Fruit fly (Drosophila melanogaster) whole organism, embryonic: ENCODE data around the gene hfp.

Source experiments
- CG10543 ChIP-seq: fragments of 200-800 bp; sonication (Bioruptor generic); optimal IDR thresholded peaks from 3 replicates; lab custom pipeline; 2017; ENCODE audit warnings: missing biosample characterization, mild to moderate bottlenecking, missing genetic modification characterization, moderate library complexity
- CG11398 ChIP-seq: fragments of 200-800 bp; sonication (Bioruptor generic); optimal IDR thresholded peaks from 2 replicates; lab custom pipeline; 2016; ENCODE audit warnings: missing biosample characterization, missing genetic modification characterization
- CG11560 ChIP-seq: fragments of 200-800 bp; sonication (Bioruptor generic); IDR thresholded peaks from 3 replicates; pipeline ENCODE4 v1.3.6; 2022; ENCODE audit warnings: missing biosample characterization, missing genetic modification characterization
- CG12071 ChIP-seq: fragments of 200-800 bp; sonication (Bioruptor generic); optimal IDR thresholded peaks from 3 replicates; lab custom pipeline; 2018; ENCODE audit warnings: missing biosample characterization, mild to moderate bottlenecking, missing genetic modification characterization
- CG12942 ChIP-seq: fragments of 200-800 bp; sonication (Bioruptor generic); optimal IDR thresholded peaks from 3 replicates; lab custom pipeline; 2016; ENCODE audit warnings: missing biosample characterization, missing genetic modification characterization
- CG13624 ChIP-seq: fragments of 200-800 bp; sonication (Bioruptor generic); optimal IDR thresholded peaks from 2 replicates; lab custom pipeline; 2016; ENCODE audit warnings: missing biosample characterization, missing genetic modification characterization
- CG17361 ChIP-seq: fragments of 200-800 bp; sonication (Bioruptor generic); IDR thresholded peaks from 3 replicates; pipeline ENCODE4 v1.3.6; 2022; ENCODE audit warnings: missing biosample characterization, missing genetic modification characterization
- CG18619 ChIP-seq: fragments of 200-800 bp; sonication (Bioruptor generic); optimal IDR thresholded peaks from 3 replicates; lab custom pipeline; 2017; ENCODE audit warnings: missing biosample characterization, mild to moderate bottlenecking, missing genetic modification characterization
- CG2678 ChIP-seq: fragments of 200-800 bp; sonication (Bioruptor generic); optimal IDR thresholded peaks from 3 replicates; lab custom pipeline; 2019; ENCODE audit warnings: missing biosample characterization, mild to moderate bottlenecking, missing genetic modification characterization, moderate library complexity
- CG31388 ChIP-seq: fragments of 200-800 bp; sonication (Bioruptor generic); optimal IDR thresholded peaks from 2 replicates; lab custom pipeline; 2016; ENCODE audit warnings: missing biosample characterization, missing genetic modification characterization
- CG3163 ChIP-seq: fragments of 200-800 bp; sonication (Bioruptor generic); optimal IDR thresholded peaks from 3 replicates; lab custom pipeline; 2016; ENCODE audit warnings: missing biosample characterization, missing genetic modification characterization
- CG32532 ChIP-seq: fragments of 200-800 bp; sonication (Bioruptor generic); IDR thresholded peaks from 2 replicates; pipeline ENCODE4 v1.3.6; 2022; ENCODE audit warnings: missing biosample characterization, missing genetic modification characterization
- CG6254 ChIP-seq: fragments of 200-800 bp; sonication (Bioruptor generic); optimal IDR thresholded peaks from 3 replicates; lab custom pipeline; 2017; ENCODE audit warnings: mild to moderate bottlenecking, missing biosample characterization, missing genetic modification reagents, missing genetic modification characterization
- CG6813 ChIP-seq: fragments of 200-800 bp; sonication (Bioruptor generic); optimal IDR thresholded peaks from 2 replicates; lab custom pipeline; 2017; ENCODE audit warnings: missing biosample characterization, missing genetic modification characterization, mild to moderate bottlenecking, moderate library complexity, missing genetic modification reagents
- CG9437 ChIP-seq: fragments of 200-800 bp; sonication (Bioruptor generic); optimal IDR thresholded peaks from 2 replicates; lab custom pipeline; 2018; ENCODE audit warnings: missing biosample characterization, mild to moderate bottlenecking, missing genetic modification characterization
- CG9797 ChIP-seq: fragments of 200-800 bp; sonication (Bioruptor generic); optimal IDR thresholded peaks from 3 replicates; lab custom pipeline; 2018; ENCODE audit warnings: missing biosample characterization, mild to moderate bottlenecking, missing genetic modification characterization
- CG9876 ChIP-seq: fragments of 200-800 bp; sonication (Bioruptor generic); optimal IDR thresholded peaks from 2 replicates; lab custom pipeline; 2016; ENCODE audit warnings: missing biosample characterization, missing genetic modification characterization
- CkIIα-i1 ChIP-seq: fragments of 200-800 bp; sonication (Bioruptor generic); IDR thresholded peaks from 2 replicates; pipeline ENCODE4 v1.3.6; 2022; ENCODE audit warnings: missing biosample characterization, missing genetic modification characterization
- Doc2 ChIP-seq: fragments of 200-800 bp; sonication (Bioruptor generic); IDR thresholded peaks from 2 replicates; pipeline ENCODE4 v1.3.6; 2022; ENCODE audit warnings: missing biosample characterization, missing genetic modification characterization
- Drgx ChIP-seq: fragments of 200-800 bp; sonication (Bioruptor generic); IDR thresholded peaks from 2 replicates; pipeline ENCODE4 v1.3.6; 2022; ENCODE audit warnings: missing biosample characterization, missing genetic modification characterization
- E2f2 ChIP-seq: fragments of 200-800 bp; sonication (Bioruptor generic); IDR thresholded peaks from 2 replicates; pipeline ENCODE4 v1.3.6; 2022; ENCODE audit warnings: missing biosample characterization, missing genetic modification characterization
- ERR ChIP-seq: fragments of 200-800 bp; sonication (Bioruptor generic); optimal IDR thresholded peaks from 2 replicates; lab custom pipeline; 2016; ENCODE audit warnings: missing biosample characterization, missing genetic modification characterization
- Ets65A ChIP-seq: fragments of 200-800 bp; sonication (Bioruptor generic); peaks from one replicate; lab custom pipeline; 2016; ENCODE audit warnings: missing biosample characterization, missing genetic modification characterization
- Fer2 ChIP-seq: fragments of 200-800 bp; sonication (Bioruptor generic); optimal IDR thresholded peaks from 2 replicates; lab custom pipeline; 2018; ENCODE audit warnings: missing biosample characterization, mild to moderate bottlenecking, missing genetic modification characterization, moderate library complexity
- HmgD ChIP-seq: fragments of 200-800 bp; sonication (Bioruptor generic); optimal IDR thresholded peaks from 3 replicates; lab custom pipeline; 2016; ENCODE audit warnings: missing biosample characterization, missing genetic modification characterization
- Hr78 ChIP-seq, 2 experiments: fragments of 200-800 bp in 1 of 2; fragments of >200 bp in 1 of 2; sonication (Bioruptor generic) in 1 of 2; optimal IDR thresholded peaks; 2 replicates each; lab custom pipeline; 2017 to 2019; ENCODE audit warnings: missing biosample characterization in 2 of 2, missing genetic modification characterization in 2 of 2, mild to moderate bottlenecking in 1 of 2, moderate library complexity in 1 of 2
- Hsf ChIP-seq: fragments of 200-800 bp; sonication (Bioruptor generic); optimal IDR thresholded peaks from 3 replicates; lab custom pipeline; 2016; ENCODE audit warnings: missing biosample characterization, missing genetic modification characterization
- Sry-β ChIP-seq: fragments of 200-800 bp; sonication (Bioruptor generic); optimal IDR thresholded peaks from 2 replicates; lab custom pipeline; 2018; ENCODE audit warnings: missing biosample characterization, mild to moderate bottlenecking, missing genetic modification characterization, moderate library complexity
- Vsx1 ChIP-seq: fragments of 200-800 bp; sonication (Bioruptor generic); optimal IDR thresholded peaks from 2 replicates; lab custom pipeline; 2017; ENCODE audit warnings: missing biosample characterization, mild to moderate bottlenecking, missing genetic modification characterization, missing genetic modification reagents
- fru ChIP-seq: fragments of >200 bp; optimal IDR thresholded peaks from 2 replicates; lab custom pipeline; 2017
- gce ChIP-seq: fragments of 200-800 bp; sonication (Bioruptor generic); IDR thresholded peaks from 3 replicates; pipeline ENCODE4 v1.3.6; 2022; ENCODE audit warnings: missing biosample characterization, missing genetic modification characterization
- gem ChIP-seq: fragments of 200-800 bp; sonication (Bioruptor generic); optimal IDR thresholded peaks from 2 replicates; lab custom pipeline; 2019; ENCODE audit warnings: missing biosample characterization, mild to moderate bottlenecking, missing genetic modification characterization, moderate library complexity
- grn ChIP-seq: fragments of 200-800 bp; sonication (Bioruptor generic); optimal IDR thresholded peaks from 3 replicates; lab custom pipeline; 2017; ENCODE audit warnings: missing biosample characterization, missing genetic modification characterization
- gro ChIP-seq: fragments of 200-800 bp; sonication (Bioruptor generic); optimal IDR thresholded peaks from 2 replicates; lab custom pipeline; 2016; ENCODE audit warnings: missing biosample characterization, missing genetic modification characterization
- jigr1 ChIP-seq: fragments of 200-800 bp; sonication (Bioruptor generic); IDR thresholded peaks from 3 replicates; pipeline ENCODE4 v1.3.6; 2022; ENCODE audit warnings: missing biosample characterization, missing genetic modification characterization
- lola ChIP-seq, 3 experiments: fragments of >200 bp in 2 of 3; fragments of 200-800 bp in 1 of 3; sonication (Bioruptor generic) in 1 of 3; optimal IDR thresholded peaks; 2 replicates each; lab custom pipeline; 2017 to 2019; ENCODE audit warnings: missing biosample characterization in 3 of 3, missing genetic modification characterization in 3 of 3, mild to moderate bottlenecking in 1 of 3, moderate library complexity in 1 of 3
- lov ChIP-seq, 2 experiments: fragments of 200-800 bp in 1 of 2; fragments of >200 bp in 1 of 2; sonication (Bioruptor generic) in 1 of 2; IDR thresholded peaks in 1 of 2; optimal IDR thresholded peaks in 1 of 2; 2 replicates in 1 of 2; 3 replicates in 1 of 2; pipeline versions ENCODE4 v1.3.6 to Lab custom; 2017 to 2022; ENCODE audit warnings: missing biosample characterization in 1 of 2, missing genetic modification characterization in 1 of 2
- mam ChIP-seq: fragments of 200-800 bp; sonication (Bioruptor generic); optimal IDR thresholded peaks from 3 replicates; lab custom pipeline; 2016; ENCODE audit warnings: missing biosample characterization, missing genetic modification characterization
- odd ChIP-seq: fragments of 200-800 bp; sonication (Bioruptor generic); optimal IDR thresholded peaks from 2 replicates; lab custom pipeline; 2017; ENCODE audit warnings: missing biosample characterization, mild to moderate bottlenecking, missing genetic modification characterization
- psq ChIP-seq: fragments of 200-800 bp; sonication (Bioruptor generic); optimal IDR thresholded peaks from 2 replicates; lab custom pipeline; 2017; ENCODE audit warnings: missing biosample characterization, missing genetic modification characterization
- pzg ChIP-seq: fragments of 200-800 bp; sonication (Bioruptor generic); optimal IDR thresholded peaks from 3 replicates; lab custom pipeline; 2018; ENCODE audit warnings: missing biosample characterization, mild to moderate bottlenecking, missing genetic modification characterization, moderate library complexity
- ranshi ChIP-seq: fragments of 200-800 bp; sonication (Bioruptor generic); IDR thresholded peaks from 2 replicates; pipeline ENCODE4 v1.3.6; 2022; ENCODE audit warnings: missing biosample characterization, missing genetic modification characterization
- sd ChIP-seq: fragments of 200-800 bp; sonication (Bioruptor generic); optimal IDR thresholded peaks from 3 replicates; lab custom pipeline; 2018; ENCODE audit warnings: missing biosample characterization, mild to moderate bottlenecking, missing genetic modification characterization, moderate library complexity
- shn ChIP-seq: fragments of 200-800 bp; sonication (Bioruptor generic); optimal IDR thresholded peaks from 3 replicates; lab custom pipeline; 2016; ENCODE audit warnings: missing biosample characterization, missing genetic modification characterization
- sob ChIP-seq: fragments of 200-800 bp; sonication (Bioruptor generic); IDR thresholded peaks from 2 replicates; pipeline ENCODE4 v1.3.6; 2022; ENCODE audit warnings: missing biosample characterization, missing genetic modification characterization
- toy ChIP-seq: fragments of 200-800 bp; sonication (Bioruptor generic); IDR thresholded peaks from 2 replicates; pipeline ENCODE4 v1.3.6; 2022; ENCODE audit warnings: missing biosample characterization, missing genetic modification characterization
- trh ChIP-seq: fragments of 200-800 bp; sonication (Bioruptor generic); optimal IDR thresholded peaks from 2 replicates; lab custom pipeline; 2016; ENCODE audit warnings: missing biosample characterization, missing genetic modification characterization
- tx ChIP-seq: fragments of 200-800 bp; sonication (Bioruptor generic); optimal IDR thresholded peaks from 2 replicates; lab custom pipeline; 2016; ENCODE audit warnings: missing biosample characterization, missing genetic modification characterization
- unc-4 ChIP-seq: fragments of 200-800 bp; sonication (Bioruptor generic); IDR thresholded peaks from 2 replicates; pipeline ENCODE4 v1.3.6; 2022; ENCODE audit warnings: missing biosample characterization, missing genetic modification characterization; ENCODE audit not compliant: partially characterized antibody
- wdn ChIP-seq: fragments of 200-800 bp; sonication (Bioruptor generic); IDR thresholded peaks from 2 replicates; pipeline ENCODE4 v1.3.6; 2022; ENCODE audit warnings: missing biosample characterization, missing genetic modification characterization

The hfp gene

dm6 chr3L:1478998-1479680 lies 23.3 kb downstream of the hfp start (continued):
- TF ChIP-seq ranshi (GFP tag; lab: Robert Waterston, UW): peak; percentile 68; the same call in 1 of the 2 replicates
- TF ChIP-seq gem: peak; percentile 78
- no peak for TF ChIP-seq pzg (GFP tag; lab: Kevin White, UChicago)
- TF ChIP-seq CG6813 (GFP tag; lab: Kevin White, UChicago): peak; percentile 45
- TF ChIP-seq CG9876 (GFP tag; lab: Kevin White, UChicago): no peak
- TF ChIP-seq sob (GFP tag; lab: Robert Waterston, UW): peak; percentile 50; the same call in 1 of the 2 replicates
- TF ChIP-seq toy (GFP tag; lab: Robert Waterston, UW): no peak
- no peak for TF ChIP-seq CG11560
- peak; percentile 59 for TF ChIP-seq CG11398 (GFP tag; lab: Kevin White, UChicago)
- TF ChIP-seq trh (GFP tag; lab: Kevin White, UChicago): peak; percentile 5
- TF ChIP-seq CkIIα-i1 (GFP tag; lab: Robert Waterston, UW): no peak
- TF ChIP-seq HmgD: no peak
- TF ChIP-seq shn (GFP tag; lab: Kevin White, UChicago): peak; percentile 30
- TF ChIP-seq wdn (GFP tag; lab: Robert Waterston, UW): no peak
- TF ChIP-seq CG12942: peak; percentile 42
- no peak for TF ChIP-seq Fer2 (tag; lab: Kevin White, UChicago)
- peak; percentile 70 for TF ChIP-seq Hsf (GFP tag; lab: Kevin White, UChicago)
- no peak for TF ChIP-seq sd
- no peak for TF ChIP-seq unc-4 (GFP tag; lab: Robert Waterston, UW)
- no peak for TF ChIP-seq CG9797
- TF ChIP-seq Vsx1: no peak
- peak in 1 of 3 experiments; percentile 86 for TF ChIP-seq lola (GFP tag; optimal IDR thresholded peaks at IDR 0.05; lab: Kevin White, UChicago)
- TF ChIP-seq CG31388 (GFP tag; lab: Kevin White, UChicago): no peak
- peak; percentile 23; the same call in 1 of the 2 replicates for TF ChIP-seq E2f2 (GFP tag; lab: Robert Waterston, UW)
- TF ChIP-seq jigr1: no peak
- TF ChIP-seq fru: no peak
- TF ChIP-seq CG10543: no peak
- TF ChIP-seq CG6254 (GFP tag; lab: Kevin White, UChicago): peak; percentile 54
- no peak for TF ChIP-seq CG13624 (GFP tag; lab: Kevin White, UChicago)
- peak; percentile 26 for TF ChIP-seq tx (GFP tag; lab: Kevin White, UChicago)
- TF ChIP-seq CG3163 (GFP tag; lab: Kevin White, UChicago): no peak
- no peak for TF ChIP-seq ERR
- no peak for TF ChIP-seq grn (GFP tag; lab: Kevin White, UChicago)
- peak; percentile 57; the same call in 1 of the 3 replicates for TF ChIP-seq gce (GFP tag; lab: Robert Waterston, UW)
- peak; percentile 17 for TF ChIP-seq odd (GFP tag; lab: Kevin White, UChicago)
- no peak for TF ChIP-seq CG12071
- no peak for TF ChIP-seq CG18619
- TF ChIP-seq Doc2 (GFP tag; lab: Robert Waterston, UW): no peak
- TF ChIP-seq CG32532 (GFP tag; lab: Robert Waterston, UW): peak; percentile 39; the same call in 1 of the 2 replicates
- TF ChIP-seq Sry-β (GFP tag; lab: Kevin White, UChicago): no peak
- TF ChIP-seq gro (GFP tag; lab: Kevin White, UChicago): no peak
- TF ChIP-seq lov (optimal IDR thresholded peaks at IDR 0.05; lab: Kevin White, UChicago): no peak
- peak; percentile 85 for TF ChIP-seq lov (GFP tag; IDR thresholded peaks at IDR 0.05; lab: Robert Waterston, UW)
- no peak for TF ChIP-seq CG2678 (tag; lab: Kevin White, UChicago)
- no peak for TF ChIP-seq Ets65A
- peak; percentile 24 for TF ChIP-seq CG9437 (GFP tag; lab: Kevin White, UChicago)
- TF ChIP-seq Drgx (GFP tag; lab: Robert Waterston, UW): peak; percentile 42; the same call in 1 of the 2 replicates
- TF ChIP-seq Hr78 (GFP tag; optimal IDR thresholded peaks at IDR 0.05; lab: Kevin White, UChicago): no peak
- TF ChIP-seq mam: peak; percentile 1
- TF ChIP-seq psq: no peak
- peak; percentile 54 for TF ChIP-seq CG17361 (GFP tag; lab: Robert Waterston, UW)
